Worm (Caenorhabditis elegans) whole organism, young adult: ENCODE results near the gene C18A11.1.
A peak's percentile ranks its signal among the peaks of the same experiment; 100 is the strongest.

ENCODE experiments used
- B0019.2 ChIP-seq: fragments of 200-800 bp; sonication (Bioruptor generic); conservative IDR thresholded peaks from 2 replicates; pipeline ENCODE4 v1.3.6; 2022; ENCODE audit warnings: missing genetic modification reagents, missing genetic modification characterization, missing compliant biosample characterization
- B0336.3 ChIP-seq: fragments of 200-800 bp; sonication (Bioruptor generic); IDR thresholded peaks from 2 replicates; pipeline ENCODE4 v1.3.6; 2022; ENCODE audit warnings: missing genetic modification characterization, missing compliant biosample characterization
- F23B12.7 ChIP-seq: sonication (generic microtip); optimal IDR thresholded peaks from 2 replicates; lab custom pipeline; 2017; ENCODE audit warnings: missing genetic modification characterization, mild to moderate bottlenecking, missing compliant biosample characterization, antibody characterized with exemption, moderate library complexity; ENCODE audit not compliant: insufficient read depth
- F33H1.4 ChIP-seq: fragments of 200-800 bp; sonication (Bioruptor generic); IDR thresholded peaks from 2 replicates; pipeline ENCODE4 v1.3.6; 2022; ENCODE audit warnings: missing genetic modification reagents, missing genetic modification characterization, missing compliant biosample characterization
- F37B4.10 ChIP-seq: fragments of 200-800 bp; sonication (Bioruptor generic); IDR thresholded peaks from 2 replicates; pipeline ENCODE4 v1.3.6; 2022; ENCODE audit warnings: missing genetic modification characterization, missing compliant biosample characterization
- F52B5.7 ChIP-seq: sonication (generic microtip); optimal IDR thresholded peaks from 2 replicates; lab custom pipeline; 2016; ENCODE audit warnings: mild to moderate bottlenecking, missing genetic modification characterization, missing compliant biosample characterization
- K12H6.12 ChIP-seq: fragments of 200-800 bp; sonication (Bioruptor generic); optimal IDR thresholded peaks from 2 replicates; lab custom pipeline; 2018; ENCODE audit warnings: mild to moderate bottlenecking, missing genetic modification characterization, missing compliant biosample characterization
- T07F8.4 ChIP-seq: sonication (generic microtip); optimal IDR thresholded peaks from 2 replicates; lab custom pipeline; 2016; ENCODE audit warnings: mild to moderate bottlenecking, missing genetic modification characterization, moderate library complexity, missing compliant biosample characterization
- Y95B8A.8 ChIP-seq: fragments of 200-800 bp; sonication (Bioruptor generic); IDR thresholded peaks from 2 replicates; pipeline ENCODE4 v1.3.6; 2022; ENCODE audit warnings: missing genetic modification reagents, missing genetic modification characterization, missing compliant biosample characterization
- akir-1 ChIP-seq: fragments of 200-800 bp; sonication (Bioruptor generic); optimal IDR thresholded peaks from 2 replicates; lab custom pipeline; 2018; ENCODE audit warnings: mild to moderate bottlenecking, missing genetic modification characterization, moderate library complexity, missing compliant biosample characterization
- aptf-2 ChIP-seq: fragments of 200-800 bp; sonication (Bioruptor generic); conservative IDR thresholded peaks from 2 replicates; pipeline ENCODE4 v1.3.6; 2022; ENCODE audit warnings: missing genetic modification reagents, missing genetic modification characterization, missing compliant biosample characterization
- aptf-3 ChIP-seq: fragments of 200-800 bp; sonication (Bioruptor generic); IDR thresholded peaks from 2 replicates; pipeline ENCODE4 v1.3.6; 2022; ENCODE audit warnings: missing genetic modification characterization, missing compliant biosample characterization
- atf-7 ChIP-seq: sonication (generic microtip); optimal IDR thresholded peaks from 2 replicates; lab custom pipeline; 2017; ENCODE audit warnings: mild to moderate bottlenecking, missing genetic modification characterization, missing compliant biosample characterization
- attf-3 ChIP-seq: fragments of 200-800 bp; sonication (Bioruptor generic); conservative IDR thresholded peaks from 2 replicates; pipeline ENCODE4 v1.3.6; 2022; ENCODE audit warnings: missing genetic modification reagents, missing genetic modification characterization, missing compliant biosample characterization
- attf-6 ChIP-seq: fragments of 200-800 bp; sonication (Bioruptor generic); IDR thresholded peaks from 2 replicates; pipeline ENCODE4 v1.3.6; 2022; ENCODE audit warnings: missing genetic modification reagents, missing genetic modification characterization, missing compliant biosample characterization
- bed-1 ChIP-seq: fragments of 200-800 bp; sonication (Bioruptor generic); IDR thresholded peaks from 2 replicates; pipeline ENCODE4 v1.3.6; 2022; ENCODE audit warnings: missing genetic modification reagents, missing genetic modification characterization, missing compliant biosample characterization
- bed-2 ChIP-seq: fragments of 200-800 bp; sonication (Bioruptor generic); IDR thresholded peaks from 2 replicates; pipeline ENCODE4 v1.3.6; 2022; ENCODE audit warnings: missing genetic modification reagents, missing genetic modification characterization, missing compliant biosample characterization
- ceh-27 ChIP-seq: fragments of 200-800 bp; sonication (Bioruptor generic); optimal IDR thresholded peaks from 2 replicates; lab custom pipeline; 2018; ENCODE audit warnings: mild to moderate bottlenecking, missing genetic modification characterization, moderate library complexity, missing compliant biosample characterization
- chd-7 ChIP-seq: sonication (generic microtip); optimal IDR thresholded peaks from 2 replicates; lab custom pipeline; 2016; ENCODE audit warnings: mild to moderate bottlenecking, missing genetic modification characterization, moderate library complexity, missing compliant biosample characterization
- die-1 ChIP-seq: sonication (generic microtip); optimal IDR thresholded peaks from 2 replicates; lab custom pipeline; 2016; ENCODE audit warnings: missing genotype, mild to moderate bottlenecking, missing genetic modification characterization, missing compliant biosample characterization
- dpl-1 ChIP-seq: fragments of 150-350 bp; optimal IDR thresholded peaks from 2 replicates; lab custom pipeline; 2014; ENCODE audit warnings: missing biosample characterization, missing genetic modification reagents, missing genetic modification characterization
- ets-4 ChIP-seq: fragments of 200-800 bp; sonication (Bioruptor generic); optimal IDR thresholded peaks from 2 replicates; lab custom pipeline; 2018; ENCODE audit warnings: mild to moderate bottlenecking, missing genetic modification characterization, missing compliant biosample characterization
- lin-26 ChIP-seq: fragments of 200-800 bp; sonication (Bioruptor generic); IDR thresholded peaks from 2 replicates; pipeline ENCODE4 v1.3.6; 2022; ENCODE audit warnings: missing genetic modification reagents, missing genetic modification characterization, missing compliant biosample characterization
- lin-35 ChIP-seq, 3 experiments: fragments of 150-350 bp in 2 of 3; sonication (generic microtip) in 1 of 3; optimal IDR thresholded peaks; 2 replicates each; lab custom pipeline; 2014 to 2018; ENCODE audit warnings: missing biosample characterization in 3 of 3, missing genetic modification characterization in 3 of 3, missing genetic modification reagents in 3 of 3
- lir-1 ChIP-seq: fragments of 200-800 bp; sonication (Bioruptor generic); conservative IDR thresholded peaks from 2 replicates; pipeline ENCODE4 v1.3.6; 2022; ENCODE audit warnings: missing genetic modification reagents, missing genetic modification characterization, missing compliant biosample characterization
- lsl-1 ChIP-seq: fragments of 200-800 bp; sonication (Bioruptor generic); optimal IDR thresholded peaks from 2 replicates; lab custom pipeline; 2018; ENCODE audit warnings: mild to moderate bottlenecking, missing genetic modification characterization, moderate library complexity, missing compliant biosample characterization
- lsy-27 ChIP-seq: sonication (generic microtip); optimal IDR thresholded peaks from 2 replicates; lab custom pipeline; 2017; ENCODE audit warnings: missing genetic modification characterization, mild to moderate bottlenecking, missing compliant biosample characterization, antibody characterized with exemption, missing genotype, borderline replicate concordance; ENCODE audit not compliant: insufficient read depth
- madf-10 ChIP-seq: sonication (generic microtip); optimal IDR thresholded peaks from 2 replicates; lab custom pipeline; 2016; ENCODE audit warnings: mild to moderate bottlenecking, missing genetic modification characterization, missing compliant biosample characterization
- madf-6 ChIP-seq: fragments of 200-800 bp; sonication (Bioruptor generic); IDR thresholded peaks from 2 replicates; pipeline ENCODE4 v1.3.6; 2022; ENCODE audit warnings: missing genetic modification reagents, missing genetic modification characterization, missing compliant biosample characterization
- madf-8 ChIP-seq: fragments of 200-800 bp; sonication (Bioruptor generic); conservative IDR thresholded peaks from 2 replicates; pipeline ENCODE4 v1.3.6; 2022; ENCODE audit warnings: missing genetic modification reagents, missing genetic modification characterization, missing compliant biosample characterization
- mel-28 ChIP-seq: sonication (generic microtip); optimal IDR thresholded peaks from 2 replicates; lab custom pipeline; 2016; ENCODE audit warnings: borderline replicate concordance, mild to moderate bottlenecking, missing genetic modification characterization, missing compliant biosample characterization
- mxl-1 ChIP-seq: sonication (generic microtip); optimal IDR thresholded peaks from 2 replicates; lab custom pipeline; 2016; ENCODE audit warnings: missing genetic modification characterization, missing compliant biosample characterization
- nfyb-1 ChIP-seq: fragments of 200-800 bp; sonication (Bioruptor generic); IDR thresholded peaks from 2 replicates; pipeline ENCODE4 v1.3.6; 2022; ENCODE audit warnings: missing genetic modification reagents, missing genetic modification characterization, missing compliant biosample characterization
- sea-2 ChIP-seq: fragments of 200-800 bp; sonication (Bioruptor generic); IDR thresholded peaks from 2 replicates; pipeline ENCODE4 v1.3.6; 2022; ENCODE audit warnings: missing genetic modification characterization, missing compliant biosample characterization
- snpc-1.1 ChIP-seq: sonication (generic microtip); optimal IDR thresholded peaks from 2 replicates; lab custom pipeline; 2017; ENCODE audit warnings: missing genetic modification characterization, mild to moderate bottlenecking, missing compliant biosample characterization, antibody characterized with exemption, moderate library complexity, missing genotype, missing genetic modification reagents; ENCODE audit not compliant: insufficient read depth
- snpc-4 ChIP-seq, 5 experiments: fragments of 150-350 bp in 1 of 5; sonication (generic microtip) in 4 of 5; optimal IDR thresholded peaks; 2 replicates each; lab custom pipeline; 2014 to 2018; ENCODE audit warnings: missing genetic modification characterization in 5 of 5, missing biosample characterization in 3 of 5, antibody characterized with exemption in 2 of 5, mild to moderate bottlenecking in 2 of 5, missing compliant biosample characterization in 2 of 5, missing genotype in 2 of 5, moderate library complexity in 2 of 5, missing genetic modification reagents in 1 of 5
- tbx-9 ChIP-seq: sonication (generic microtip); optimal IDR thresholded peaks from 2 replicates; lab custom pipeline; 2016; ENCODE audit warnings: borderline replicate concordance, missing genetic modification characterization, inconsistent platforms, missing compliant biosample characterization
- tlf-1 ChIP-seq: fragments of 200-800 bp; sonication (Bioruptor generic); optimal IDR thresholded peaks from 2 replicates; lab custom pipeline; 2018; ENCODE audit warnings: mild to moderate bottlenecking, missing genetic modification characterization, missing compliant biosample characterization
- zfh-2 ChIP-seq: fragments of 200-800 bp; sonication (Bioruptor generic); conservative IDR thresholded peaks from 2 replicates; pipeline ENCODE4 v1.3.6; 2022; ENCODE audit warnings: missing genetic modification reagents, missing genetic modification characterization, missing compliant biosample characterization
- zim-3 ChIP-seq: sonication (generic microtip); optimal IDR thresholded peaks from 2 replicates; lab custom pipeline; 2017; ENCODE audit warnings: mild to moderate bottlenecking, missing genetic modification characterization, moderate library complexity, missing compliant biosample characterization
- ztf-22 ChIP-seq: fragments of 200-800 bp; sonication (Bioruptor generic); optimal IDR thresholded peaks from 2 replicates; lab custom pipeline; 2018; ENCODE audit warnings: mild to moderate bottlenecking, missing genetic modification characterization, moderate library complexity, missing compliant biosample characterization
- ztf-28 ChIP-seq: fragments of 200-800 bp; sonication (Bioruptor generic); IDR thresholded peaks from 2 replicates; pipeline ENCODE4 v1.3.6; 2022; ENCODE audit warnings: missing genetic modification reagents, missing genetic modification characterization, missing compliant biosample characterization

C18A11.1 gene

ce11 chrX:8029080-8029479 is 40.0 kb upstream of the C18A11.1 start, which contains the start of gene C34D10.1 (continued):
- TF ChIP-seq akir-1 (GFP tag; lab: Kevin White, UChicago) (no peak), snpc-1.1 (no peak)

DNA sequence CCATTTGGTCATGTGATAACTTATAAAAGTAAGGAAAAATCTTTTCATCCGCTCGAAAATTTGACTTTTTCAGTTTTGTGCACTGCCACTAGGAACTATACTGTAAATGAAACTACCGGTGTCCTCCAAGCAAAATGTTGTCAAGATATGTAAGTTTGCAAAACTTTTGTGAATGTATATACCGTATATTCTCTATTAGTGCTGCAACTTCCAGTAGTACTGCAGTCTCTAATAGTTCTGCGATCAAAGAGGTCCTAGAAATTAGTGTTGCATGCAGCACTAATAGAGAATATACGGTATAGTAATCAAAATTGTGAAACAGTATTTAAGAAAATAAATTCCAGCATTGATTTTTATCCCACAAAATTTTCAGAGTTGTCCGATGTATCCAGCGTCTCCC is 39.1 kb upstream of the C18A11.1 start:
- no peak for TF ChIP-seq attf-6 (GFP tag; lab: Robert Waterston, UW)
- TF ChIP-seq nfyb-1: 0 out of 2 replicates have a peak, but pooled peaks have one; percentile 52

ce11 chrX:8036219-8036883 is 32.8 kb upstream of the C18A11.1 start:
- no peak for TF ChIP-seq madf-8 (GFP tag; lab: Robert Waterston, UW)
- TF ChIP-seq lsl-1 (GFP tag; lab: Kevin White, UChicago): peak; percentile 15
- peak; percentile 64; the same call in 1 of the 2 replicates for TF ChIP-seq attf-6 (GFP tag; lab: Robert Waterston, UW)
- peak; percentile 95 for TF ChIP-seq ztf-22 (GFP tag; lab: Kevin White, UChicago)
- TF ChIP-seq F23B12.7 (tag; lab: Kevin White, UChicago): peak; percentile 97
- TF ChIP-seq ceh-27: peak; percentile 95
- TF ChIP-seq chd-7 (tag; lab: Kevin White, UChicago): peak; percentile 96
- peak; percentile 50; the same call in 1 of the 2 replicates for TF ChIP-seq Y95B8A.8
- 0 out of 2 replicates have a peak, but pooled peaks have one; percentile 5 for TF ChIP-seq B0019.2
- peak; percentile 49 for TF ChIP-seq madf-6 (GFP tag; lab: Robert Waterston, UW)
- peak; percentile 15 for TF ChIP-seq mel-28 (tag; lab: Kevin White, UChicago)
- TF ChIP-seq bed-2 (GFP tag; lab: Robert Waterston, UW): peak; percentile 45; the same call in 1 of the 2 replicates
- TF ChIP-seq die-1 (tag; lab: Kevin White, UChicago): peak; percentile 88
- peak; percentile 97 for TF ChIP-seq lin-26
- TF ChIP-seq lir-1 (GFP tag; lab: Robert Waterston, UW): peak; percentile 72
- TF ChIP-seq mxl-1 (tag; lab: Kevin White, UChicago): peak; percentile 83
- peak; percentile 68 for TF ChIP-seq snpc-4 (GFP tag; optimal IDR thresholded peaks at IDR 0.05; lab: Kevin White, UChicago)
- TF ChIP-seq snpc-4 (tag; optimal IDR thresholded peaks at IDR 0.05; lab: Kevin White, UChicago): peak; percentile 69 to 87 (median 81)
- no peak for TF ChIP-seq sea-2 (GFP tag; lab: Robert Waterston, UW)
- no peak for TF ChIP-seq bed-1 (GFP tag; lab: Robert Waterston, UW)
- peak; percentile 95 for TF ChIP-seq K12H6.12 (tag; lab: Kevin White, UChicago)
- TF ChIP-seq B0336.3 (GFP tag; lab: Robert Waterston, UW): peak; percentile 99
- peak; percentile 96 for TF ChIP-seq madf-10 (tag; lab: Kevin White, UChicago)
- TF ChIP-seq T07F8.4 (tag; lab: Kevin White, UChicago): peak; percentile 88
- peak in 2 of 3 experiments; percentile 93 to 98 for TF ChIP-seq lin-35 (GFP tag; optimal IDR thresholded peaks at IDR 0.05; lab: Kevin White, UChicago)
- TF ChIP-seq akir-1 (GFP tag; lab: Kevin White, UChicago): peak; percentile 75
- no peak for TF ChIP-seq aptf-3 (GFP tag; lab: Robert Waterston, UW)
- peak; percentile 10 for TF ChIP-seq dpl-1 (GFP tag; lab: Kevin White, UChicago)
- peak; percentile 87 for TF ChIP-seq ztf-28
- peak; percentile 97 for TF ChIP-seq tlf-1 (GFP tag; lab: Kevin White, UChicago)
- peak; percentile 92 for TF ChIP-seq ets-4 (GFP tag; lab: Kevin White, UChicago)
- peak; percentile 59 for TF ChIP-seq F52B5.7 (tag; lab: Kevin White, UChicago)
- TF ChIP-seq zim-3 (tag; lab: Kevin White, UChicago): peak; percentile 85
- no peak for TF ChIP-seq aptf-2 (GFP tag; lab: Robert Waterston, UW)
- TF ChIP-seq F37B4.10 (GFP tag; lab: Robert Waterston, UW): 0 out of 2 replicates have a peak, but pooled peaks have one; percentile 81
- TF ChIP-seq tbx-9 (tag; lab: Kevin White, UChicago): peak; percentile 1
- no peak; the same call in none of the 2 replicates for TF ChIP-seq F33H1.4 (GFP tag; lab: Robert Waterston, UW)
- TF ChIP-seq zfh-2 (GFP tag; lab: Robert Waterston, UW): peak; percentile 71
- TF ChIP-seq lsy-27 (tag; lab: Kevin White, UChicago): peak; percentile 85
- TF ChIP-seq atf-7: peak; percentile 98
- no peak; the same call in 1 of the 2 replicates for TF ChIP-seq attf-3 (GFP tag; lab: Robert Waterston, UW)
